Worm (Caenorhabditis elegans) whole organism, midembryonic: ENCODE measurements around the gene lgc-48.

Experiments
- T22C8.4 ChIP-seq: fragments of 200-800 bp; sonication (Bioruptor generic); IDR thresholded peaks from 2 replicates; pipeline ENCODE4 v1.3.6; 2022; ENCODE audit warnings: missing genetic modification characterization, missing compliant biosample characterization
- cog-1 ChIP-seq: sonication (generic microtip); optimal IDR thresholded peaks from 2 replicates; lab custom pipeline; 2016; ENCODE audit warnings: missing genetic modification characterization, missing compliant biosample characterization
- flt-1 ChIP-seq: fragments of 200-800 bp; sonication (Bioruptor generic); IDR thresholded peaks from 2 replicates; pipeline ENCODE4 v1.3.6; 2022; ENCODE audit warnings: missing genetic modification characterization, missing compliant biosample characterization
- klf-2 ChIP-seq: fragments of 200-800 bp; sonication (Bioruptor generic); conservative IDR thresholded peaks from 2 replicates; pipeline ENCODE4 v1.3.6; 2022; ENCODE audit warnings: missing genetic modification reagents, missing genetic modification characterization, missing compliant biosample characterization
- med-1 ChIP-seq: sonication (generic microtip); optimal IDR thresholded peaks from 2 replicates; lab custom pipeline; 2017; ENCODE audit warnings: missing genetic modification characterization, mild to moderate bottlenecking, missing compliant biosample characterization, antibody characterized with exemption, missing genetic modification reagents; ENCODE audit not compliant: insufficient read depth
- ref-1 ChIP-seq: fragments of 200-800 bp; sonication (Bioruptor generic); conservative IDR thresholded peaks from 2 replicates; pipeline ENCODE4 v1.3.6; 2022; ENCODE audit warnings: missing genetic modification reagents, missing genetic modification characterization, missing compliant biosample characterization
- tab-1 ChIP-seq: fragments of 200-800 bp; sonication (Bioruptor generic); IDR thresholded peaks from 2 replicates; pipeline ENCODE4 v1.3.6; 2022; ENCODE audit warnings: missing genetic modification characterization, missing compliant biosample characterization
- ztf-23 ChIP-seq: fragments of 200-800 bp; sonication (Bioruptor generic); IDR thresholded peaks from 2 replicates; pipeline ENCODE4 v1.3.6; 2022; ENCODE audit warnings: missing genetic modification reagents, missing genetic modification characterization, missing compliant biosample characterization
- ztf-29 ChIP-seq: fragments of 200-800 bp; sonication (Bioruptor generic); IDR thresholded peaks from 2 replicates; pipeline ENCODE4 v1.3.6; 2022; ENCODE audit warnings: missing genetic modification reagents, missing genetic modification characterization, missing compliant biosample characterization

The lgc-48 gene

DNA sequence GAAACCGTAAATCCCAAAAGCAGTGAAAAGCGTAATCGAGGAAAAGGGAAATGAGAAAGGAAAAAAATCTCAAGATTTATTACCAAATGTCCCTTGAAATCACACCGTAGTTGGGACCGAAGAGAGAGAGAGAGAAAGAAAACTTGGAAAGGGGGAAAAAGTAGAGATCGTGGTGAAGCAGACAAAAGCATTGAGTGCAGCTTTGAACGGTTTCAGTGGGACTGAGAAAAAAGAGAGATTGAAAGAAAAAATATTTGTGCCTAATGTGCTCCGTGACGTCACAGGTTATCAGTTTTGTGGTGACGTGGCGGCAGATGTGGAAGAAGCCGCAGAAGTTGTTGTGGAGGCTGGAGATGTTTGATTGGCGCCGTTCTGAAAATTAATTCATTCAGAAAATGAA lies 30.2 kb downstream of the lgc-48 start:
- TF ChIP-seq T22C8.4 (GFP tag; lab: Robert Waterston, UW) (no peak), tab-1 (GFP tag; lab: Robert Waterston, UW) (no peak)

- TF ChIP-seq tab-1 (GFP tag; lab: Robert Waterston, UW) (no peak), cog-1 (no peak), ztf-23 (GFP tag; lab: Robert Waterston, UW) (no peak), klf-2 (no peak), med-1 (GFP tag; lab: Kevin White, UChicago) (no peak), ref-1 (GFP tag; lab: Robert Waterston, UW) (no peak), T22C8.4 (GFP tag; lab: Robert Waterston, UW) (no peak), ztf-29 (no peak), flt-1 (GFP tag; lab: Robert Waterston, UW) (no peak)
These were observed 31.3 kb downstream of the lgc-48 start for ce11 chrV:13371336-13371735.

DNA sequence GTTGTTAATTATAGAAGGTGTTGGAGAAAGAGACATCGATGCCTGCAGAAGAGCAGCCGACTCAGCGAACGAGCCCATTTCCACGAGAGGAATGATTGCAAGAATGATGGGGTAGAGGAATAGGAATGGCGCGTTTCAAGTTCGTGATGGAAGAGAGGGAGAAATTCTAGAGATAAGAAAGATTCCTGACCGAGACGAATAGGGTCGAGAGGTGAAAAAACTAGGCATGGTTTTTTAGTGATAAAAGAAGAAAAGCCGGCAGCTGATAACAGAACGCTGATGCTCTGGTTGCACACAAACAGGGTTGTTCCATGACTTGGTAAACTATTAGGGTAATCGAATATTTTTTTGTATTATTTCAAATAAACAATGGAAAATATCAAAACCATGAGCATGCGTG lies 32.8 kb downstream of the lgc-48 start:
- no peak for TF ChIP-seq cog-1
- TF ChIP-seq ztf-29: no peak
- TF ChIP-seq ref-1 (GFP tag; lab: Robert Waterston, UW): no peak
- TF ChIP-seq klf-2: no peak
- TF ChIP-seq T22C8.4 (GFP tag; lab: Robert Waterston, UW): no peak
- no peak for TF ChIP-seq med-1 (GFP tag; lab: Kevin White, UChicago)
- TF ChIP-seq ztf-23 (GFP tag; lab: Robert Waterston, UW): no peak

ce11 chrV:13373643-13374042 lies 33.6 kb downstream of the lgc-48 start:
- TF ChIP-seq ref-1 (GFP tag; lab: Robert Waterston, UW): no peak

DNA sequence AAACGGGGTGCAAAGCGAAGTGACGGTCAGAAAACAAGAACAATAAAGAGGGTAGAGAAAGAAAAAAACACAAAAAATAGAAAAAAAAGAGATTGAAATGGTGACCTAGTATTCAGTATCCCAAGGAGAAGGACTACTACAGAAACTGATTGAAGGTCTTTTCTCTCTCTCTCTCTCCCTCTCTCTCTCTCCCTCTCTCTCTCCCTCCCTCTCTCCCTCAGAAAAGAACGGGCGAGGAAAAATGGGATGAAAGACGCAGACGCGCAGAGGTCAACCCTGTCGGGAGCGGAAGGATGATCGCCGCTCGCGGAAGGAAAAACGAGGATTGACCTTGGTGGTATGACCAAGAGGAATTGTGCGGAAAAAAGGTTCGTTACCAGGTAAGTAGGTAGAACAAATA lies 34.5 kb downstream of the lgc-48 start:
- TF ChIP-seq tab-1 (GFP tag; lab: Robert Waterston, UW) (no peak), ztf-29 (no peak), flt-1 (GFP tag; lab: Robert Waterston, UW) (peak; percentile 59; the same call in 1 of the 2 replicates), cog-1 (no peak)

ce11 chrV:13375861-13376260 lies 35.8 kb downstream of the lgc-48 start:
- TF ChIP-seq klf-2 (no peak), tab-1 (GFP tag; lab: Robert Waterston, UW) (no peak), ztf-23 (GFP tag; lab: Robert Waterston, UW) (no peak), T22C8.4 (GFP tag; lab: Robert Waterston, UW) (no peak), ref-1 (GFP tag; lab: Robert Waterston, UW) (no peak), med-1 (GFP tag; lab: Kevin White, UChicago) (no peak), cog-1 (no peak), ztf-29 (no peak), flt-1 (GFP tag; lab: Robert Waterston, UW) (no peak)

DNA sequence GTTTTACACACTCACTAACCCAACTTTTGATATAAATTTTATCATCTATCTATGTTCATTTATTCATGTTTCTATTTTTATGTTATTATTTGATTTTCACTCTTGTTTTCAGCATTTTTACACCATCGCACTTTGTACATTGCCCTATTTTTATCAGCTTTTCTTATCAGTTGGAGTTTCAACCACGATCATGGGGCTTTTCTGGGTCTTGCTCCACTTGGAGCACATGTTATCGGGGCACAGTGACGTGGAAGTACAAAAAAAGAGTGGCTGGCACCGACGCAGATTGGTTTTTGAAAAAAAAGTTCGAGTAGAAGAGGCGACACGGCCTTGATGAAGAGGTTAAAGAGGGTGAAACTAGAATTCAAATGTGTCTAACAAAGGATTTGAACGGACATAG lies 37.1 kb downstream of the lgc-48 start:
- no peak for TF ChIP-seq ztf-29
- TF ChIP-seq flt-1 (GFP tag; lab: Robert Waterston, UW): no peak
- TF ChIP-seq ref-1 (GFP tag; lab: Robert Waterston, UW): no peak
- no peak for TF ChIP-seq med-1 (GFP tag; lab: Kevin White, UChicago)

ce11 chrV:13380178-13380577 lies 40.1 kb downstream of the lgc-48 start, which contains the start of gene ifbp-1:
Gene ifbp-1 (minus strand): TSS chrV:13380262.
- TF ChIP-seq med-1 (GFP tag; lab: Kevin White, UChicago) (no peak), ztf-29 (no peak), tab-1 (GFP tag; lab: Robert Waterston, UW) (no peak), ref-1 (GFP tag; lab: Robert Waterston, UW) (no peak), klf-2 (no peak), T22C8.4 (GFP tag; lab: Robert Waterston, UW) (no peak), cog-1 (no peak), ztf-23 (GFP tag; lab: Robert Waterston, UW) (no peak), flt-1 (GFP tag; lab: Robert Waterston, UW) (no peak)

DNA sequence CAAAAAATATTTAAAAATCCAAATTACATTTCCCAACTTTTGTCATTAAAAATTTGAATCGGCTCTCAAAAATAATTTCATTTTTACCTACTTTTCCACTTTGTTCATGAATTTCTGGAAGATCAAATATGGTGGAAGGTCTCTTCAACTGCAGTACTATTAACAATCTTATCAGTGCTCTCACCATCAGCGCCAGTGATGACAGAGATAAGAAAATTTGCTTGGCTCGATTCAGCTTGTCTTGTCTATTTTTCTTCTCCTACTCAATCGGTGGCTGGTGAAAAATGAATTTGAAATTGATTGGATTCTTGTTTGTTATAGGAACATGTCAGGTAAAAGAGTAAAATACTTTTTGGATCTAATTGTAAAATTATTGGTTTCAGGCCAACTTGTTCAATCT lies 40.9 kb downstream of the lgc-48 start, which contains the start of gene cpz-2:
TSS of gene cpz-2 (plus strand) at position 210 of the 400 bp plus-strand sequence.
- TF ChIP-seq tab-1 (GFP tag; lab: Robert Waterston, UW): no peak
- no peak for TF ChIP-seq T22C8.4 (GFP tag; lab: Robert Waterston, UW)
- TF ChIP-seq flt-1 (GFP tag; lab: Robert Waterston, UW): no peak
- TF ChIP-seq ztf-29: no peak
- no peak for TF ChIP-seq cog-1
- no peak for TF ChIP-seq ref-1 (GFP tag; lab: Robert Waterston, UW)
- no peak for TF ChIP-seq med-1 (GFP tag; lab: Kevin White, UChicago)
- TF ChIP-seq ztf-23 (GFP tag; lab: Robert Waterston, UW): no peak
- TF ChIP-seq klf-2: no peak

DNA sequence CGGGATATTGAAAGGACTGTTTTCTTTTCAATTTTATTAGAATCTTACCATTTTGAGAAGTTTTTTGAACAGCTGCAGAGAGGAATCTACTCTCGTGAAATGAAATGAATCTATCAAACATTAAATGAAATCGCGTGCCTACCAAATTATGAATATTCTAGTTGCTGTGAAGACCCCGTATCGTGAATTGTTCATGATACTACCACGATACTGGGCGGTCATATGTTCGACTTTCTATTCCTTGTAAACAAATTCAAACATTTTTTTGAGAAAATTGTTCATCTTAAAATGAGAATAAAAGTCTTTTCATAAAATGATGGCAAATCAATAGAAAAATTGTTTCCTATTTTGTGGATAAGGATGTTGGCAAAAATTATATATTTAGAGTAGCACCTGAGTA lies 45.8 kb downstream of the lgc-48 start, which contains the start of gene gcy-34:
TSS of gene gcy-34 (minus strand) at position 101 of the 400 bp plus-strand sequence.
- no peak for TF ChIP-seq ztf-23 (GFP tag; lab: Robert Waterston, UW)
- TF ChIP-seq ref-1 (GFP tag; lab: Robert Waterston, UW): no peak
- no peak for TF ChIP-seq cog-1
- no peak for TF ChIP-seq tab-1 (GFP tag; lab: Robert Waterston, UW)

DNA sequence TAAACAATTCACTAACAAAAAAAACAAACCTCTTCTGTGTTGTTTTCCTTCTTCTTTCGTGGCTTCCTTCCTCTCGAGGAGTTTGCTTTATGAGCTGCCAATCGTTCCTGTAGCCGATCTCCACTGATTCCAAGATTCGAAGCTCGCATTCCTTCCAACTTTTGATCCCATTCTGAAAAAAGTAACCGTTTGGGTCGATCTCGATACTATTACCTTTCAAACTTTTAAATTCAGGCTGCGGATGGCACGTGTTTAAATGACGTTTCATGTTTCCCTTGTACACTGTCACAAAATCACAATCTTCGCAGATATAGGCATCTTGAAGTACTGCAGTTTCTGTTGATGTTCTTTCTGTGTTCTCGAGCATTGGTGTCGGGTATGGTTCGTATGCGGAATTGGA lies 47.4 kb downstream of the lgc-48 start:
- TF ChIP-seq flt-1 (GFP tag; lab: Robert Waterston, UW) (no peak), klf-2 (no peak), cog-1 (no peak), T22C8.4 (GFP tag; lab: Robert Waterston, UW) (no peak), tab-1 (GFP tag; lab: Robert Waterston, UW) (no peak), ref-1 (GFP tag; lab: Robert Waterston, UW) (no peak), med-1 (GFP tag; lab: Kevin White, UChicago) (no peak), ztf-23 (GFP tag; lab: Robert Waterston, UW) (no peak), ztf-29 (no peak)
